Worm (Caenorhabditis elegans) whole organism, L4 larva: Measurements from ENCODE around the gene sedl-1.

Source experiments
- D1046.2 ChIP-seq: fragments of 200-800 bp; sonication (Bioruptor generic); IDR thresholded peaks from 2 replicates; pipeline ENCODE4 v1.3.6; 2022; ENCODE audit warnings: missing genetic modification characterization, missing compliant biosample characterization
- F26F4.8 ChIP-seq: fragments of 200-800 bp; sonication (Bioruptor generic); conservative IDR thresholded peaks from 2 replicates; pipeline ENCODE4 v1.3.6; 2022; ENCODE audit warnings: missing genetic modification characterization, missing compliant biosample characterization
- F37D6.2 ChIP-seq: sonication (generic microtip); optimal IDR thresholded peaks from 2 replicates; lab custom pipeline; 2016; ENCODE audit warnings: mild to moderate bottlenecking, missing genetic modification characterization, missing compliant biosample characterization
- F49E8.2 ChIP-seq: sonication (generic microtip); optimal IDR thresholded peaks from 2 replicates; lab custom pipeline; 2016; ENCODE audit warnings: missing compliant biosample characterization, mild to moderate bottlenecking, missing genetic modification characterization, borderline replicate concordance
- T20F7.1 ChIP-seq: fragments of 200-800 bp; sonication (Bioruptor generic); optimal IDR thresholded peaks from 2 replicates; lab custom pipeline; 2018; ENCODE audit warnings: mild to moderate bottlenecking, missing genetic modification characterization, missing compliant biosample characterization
- T26A8.4 ChIP-seq: fragments of 200-800 bp; sonication (Bioruptor generic); IDR thresholded peaks from 2 replicates; pipeline ENCODE4 v1.3.6; 2022; ENCODE audit warnings: missing genetic modification characterization, missing compliant biosample characterization
- Y75B8A.6 ChIP-seq: fragments of 200-800 bp; sonication (Bioruptor generic); IDR thresholded peaks from 2 replicates; pipeline ENCODE4 v1.3.6; 2022; ENCODE audit warnings: missing genetic modification reagents, missing genetic modification characterization, missing compliant biosample characterization
- ZK337.2 ChIP-seq: fragments of 200-800 bp; sonication (Bioruptor generic); IDR thresholded peaks from 2 replicates; pipeline ENCODE4 v1.3.6; 2022; ENCODE audit warnings: missing genetic modification reagents, missing genetic modification characterization, missing compliant biosample characterization
- ZK546.5 ChIP-seq, 2 experiments: sonication (generic microtip); optimal IDR thresholded peaks; 2 replicates each; lab custom pipeline; 2017; ENCODE audit warnings: missing biosample characterization in 2 of 2, missing genetic modification characterization in 2 of 2
- aha-1 ChIP-seq: fragments of 150-350 bp; peaks from one replicate; lab custom pipeline; 2014; ENCODE audit warnings: missing biosample characterization, missing genetic modification characterization
- arid-1 ChIP-seq: fragments of 200-800 bp; sonication (Bioruptor generic); conservative IDR thresholded peaks from 2 replicates; pipeline ENCODE4 v1.3.6; 2022; ENCODE audit warnings: missing genetic modification reagents, missing genetic modification characterization, missing compliant biosample characterization
- ceh-28 ChIP-seq: fragments of 150-350 bp; optimal IDR thresholded peaks from 2 replicates; lab custom pipeline; 2014; ENCODE audit warnings: missing biosample characterization, missing genetic modification reagents, missing genetic modification characterization
- ceh-32 ChIP-seq: sonication (generic microtip); optimal IDR thresholded peaks from 2 replicates; lab custom pipeline; 2016; ENCODE audit warnings: mild to moderate bottlenecking, missing genetic modification characterization, missing compliant biosample characterization; ENCODE audit not compliant: poor library complexity
- ceh-82 ChIP-seq: sonication (generic microtip); optimal IDR thresholded peaks from 2 replicates; lab custom pipeline; 2017; ENCODE audit warnings: missing biosample characterization, missing genetic modification characterization
- ces-1 ChIP-seq: fragments of 150-350 bp; sonication (generic microtip); optimal IDR thresholded peaks from 4 replicates; lab custom pipeline; 2014; ENCODE audit warnings: missing biosample characterization, missing genetic modification reagents, missing genetic modification characterization
- daf-19 ChIP-seq: fragments of 200-800 bp; sonication (Bioruptor generic); conservative IDR thresholded peaks from 2 replicates; pipeline ENCODE4 v1.3.6; 2022; ENCODE audit warnings: missing genetic modification characterization, missing compliant biosample characterization
- dmd-9 ChIP-seq: fragments of 200-800 bp; sonication (Bioruptor generic); IDR thresholded peaks from 2 replicates; pipeline ENCODE4 v1.3.6; 2022; ENCODE audit warnings: missing genetic modification reagents, missing genetic modification characterization, missing compliant biosample characterization
- duxl-1 ChIP-seq: sonication (generic microtip); optimal IDR thresholded peaks from 2 replicates; lab custom pipeline; 2016; ENCODE audit warnings: mild to moderate bottlenecking, missing genetic modification characterization, moderate library complexity, missing compliant biosample characterization; ENCODE audit not compliant: poor library complexity
- dve-1 ChIP-seq: sonication (generic microtip); optimal IDR thresholded peaks from 2 replicates; lab custom pipeline; 2017; ENCODE audit warnings: antibody characterized with exemption, mild to moderate bottlenecking, missing genetic modification characterization, missing compliant biosample characterization; ENCODE audit not compliant: insufficient read depth
- fos-1 ChIP-seq: fragments of 150-350 bp; optimal IDR thresholded peaks from 2 replicates; lab custom pipeline; 2014; ENCODE audit warnings: missing biosample characterization, missing genetic modification characterization
- gei-8 ChIP-seq: fragments of 200-800 bp; sonication (Bioruptor generic); optimal IDR thresholded peaks from 2 replicates; lab custom pipeline; 2018; ENCODE audit warnings: mild to moderate bottlenecking, missing genetic modification characterization, missing compliant biosample characterization
- hlh-30 ChIP-seq: sonication (generic microtip); optimal IDR thresholded peaks from 2 replicates; lab custom pipeline; 2017; ENCODE audit warnings: antibody characterized with exemption, mild to moderate bottlenecking, missing genetic modification characterization, missing compliant biosample characterization; ENCODE audit not compliant: insufficient read depth
- jun-1 ChIP-seq: fragments of 150-350 bp; optimal IDR thresholded peaks from 2 replicates; lab custom pipeline; 2014; ENCODE audit warnings: missing biosample characterization, missing genetic modification reagents, missing genetic modification characterization
- lim-7 ChIP-seq: fragments of 200-800 bp; sonication (Bioruptor generic); IDR thresholded peaks from 2 replicates; pipeline ENCODE4 v1.3.6; 2022; ENCODE audit warnings: missing genetic modification characterization, missing compliant biosample characterization
- lin-15B ChIP-seq: fragments of 150-350 bp; sonication (generic microtip); optimal IDR thresholded peaks from 3 replicates; lab custom pipeline; 2014; ENCODE audit warnings: missing biosample characterization, missing genetic modification characterization
- lin-39 ChIP-seq: fragments of 150-350 bp; optimal IDR thresholded peaks from 2 replicates; lab custom pipeline; 2014; ENCODE audit warnings: missing biosample characterization, missing genetic modification reagents, missing genetic modification characterization
- lsy-2 ChIP-seq, 2 experiments: fragments of 150-350 bp in 1 of 2; sonication (generic microtip) in 1 of 2; optimal IDR thresholded peaks; 2 replicates each; lab custom pipeline; 2014 to 2017; ENCODE audit warnings: missing biosample characterization in 2 of 2, missing genetic modification characterization in 2 of 2
- madf-5 ChIP-seq, 2 experiments: fragments of 200-800 bp; sonication (Bioruptor generic); IDR thresholded peaks; 2 replicates each; pipeline ENCODE4 v1.3.6; 2022; ENCODE audit warnings: missing compliant biosample characterization in 2 of 2, missing genetic modification characterization in 2 of 2
- mdt-29 ChIP-seq: fragments of 200-800 bp; sonication (Bioruptor generic); IDR thresholded peaks from 2 replicates; pipeline ENCODE4 v1.3.6; 2022; ENCODE audit warnings: missing genetic modification reagents, missing genetic modification characterization, missing compliant biosample characterization
- mep-1 ChIP-seq: fragments of 150-350 bp; sonication (generic microtip); optimal IDR thresholded peaks from 3 replicates; lab custom pipeline; 2014; ENCODE audit warnings: missing biosample characterization, missing genetic modification characterization
- mes-2 ChIP-seq: sonication (generic microtip); optimal IDR thresholded peaks from 2 replicates; lab custom pipeline; 2016; ENCODE audit warnings: missing genotype, mild to moderate bottlenecking, missing genetic modification characterization, missing compliant biosample characterization; ENCODE audit not compliant: poor library complexity, severe bottlenecking
- mxl-2 ChIP-seq: fragments of 200-800 bp; sonication (Bioruptor generic); conservative IDR thresholded peaks from 2 replicates; pipeline ENCODE4 v1.3.6; 2022; ENCODE audit warnings: missing genetic modification reagents, missing genetic modification characterization, missing compliant biosample characterization
- nhr-102 ChIP-seq: sonication (generic microtip); optimal IDR thresholded peaks from 2 replicates; lab custom pipeline; 2016; ENCODE audit warnings: mild to moderate bottlenecking, missing genetic modification characterization, moderate library complexity, missing compliant biosample characterization
- nhr-111 ChIP-seq: fragments of 200-800 bp; sonication (Bioruptor generic); optimal IDR thresholded peaks from 2 replicates; lab custom pipeline; 2018; ENCODE audit warnings: mild to moderate bottlenecking, missing genetic modification characterization, missing compliant biosample characterization
- nhr-237 ChIP-seq: sonication (generic microtip); optimal IDR thresholded peaks from 2 replicates; lab custom pipeline; 2017; ENCODE audit warnings: missing biosample characterization, missing genetic modification characterization
- nhr-28 ChIP-seq: fragments of 150-350 bp; optimal IDR thresholded peaks from 2 replicates; lab custom pipeline; 2014; ENCODE audit warnings: missing biosample characterization, missing genetic modification characterization
- nhr-42 ChIP-seq: fragments of 200-800 bp; sonication (Bioruptor generic); IDR thresholded peaks from 2 replicates; pipeline ENCODE4 v1.3.6; 2022; ENCODE audit warnings: missing genetic modification characterization, missing compliant biosample characterization
- nhr-48 ChIP-seq: sonication (generic microtip); optimal IDR thresholded peaks from 2 replicates; lab custom pipeline; 2016; ENCODE audit warnings: mild to moderate bottlenecking, missing genetic modification characterization, missing compliant biosample characterization
- nhr-6 ChIP-seq: fragments of 150-350 bp; optimal IDR thresholded peaks from 2 replicates; lab custom pipeline; 2014; ENCODE audit warnings: missing biosample characterization, missing genetic modification characterization
- nhr-77 ChIP-seq: fragments of 150-350 bp; optimal IDR thresholded peaks from 2 replicates; lab custom pipeline; 2014; ENCODE audit warnings: missing biosample characterization, missing genetic modification characterization
- pha-4 ChIP-seq, 2 experiments: fragments of 150-350 bp in 1 of 2; fragments of 200-800 bp in 1 of 2; sonication (Bioruptor generic) in 1 of 2; IDR thresholded peaks in 1 of 2; optimal IDR thresholded peaks in 1 of 2; 2 replicates each; pipeline versions ENCODE4 v1.3.6 to Lab custom; 2014 to 2022; ENCODE audit warnings: missing genetic modification characterization in 2 of 2, missing genetic modification reagents in 2 of 2, missing biosample characterization in 1 of 2, missing compliant biosample characterization in 1 of 2
- saeg-2 ChIP-seq: fragments of 200-800 bp; sonication (Bioruptor generic); IDR thresholded peaks from 2 replicates; pipeline ENCODE4 v1.3.6; 2022; ENCODE audit warnings: missing genetic modification reagents, missing genetic modification characterization, missing compliant biosample characterization
- sdz-12 ChIP-seq: fragments of 200-800 bp; sonication (Bioruptor generic); optimal IDR thresholded peaks from 2 replicates; lab custom pipeline; 2018; ENCODE audit warnings: mild to moderate bottlenecking, missing genetic modification characterization, missing compliant biosample characterization
- set-16 ChIP-seq: fragments of 200-800 bp; sonication (Bioruptor generic); IDR thresholded peaks from 2 replicates; pipeline ENCODE4 v1.3.6; 2022; ENCODE audit warnings: missing genetic modification reagents, missing genetic modification characterization, missing compliant biosample characterization
- spr-3 ChIP-seq: fragments of 200-800 bp; sonication (Bioruptor generic); optimal IDR thresholded peaks from 2 replicates; lab custom pipeline; 2018; ENCODE audit warnings: mild to moderate bottlenecking, missing genetic modification characterization, missing compliant biosample characterization
- tra-1 ChIP-seq: fragments of 200-800 bp; sonication (Bioruptor generic); IDR thresholded peaks from 2 replicates; pipeline ENCODE4 v1.3.6; 2022; ENCODE audit warnings: missing genetic modification reagents, missing genetic modification characterization, missing compliant biosample characterization
- zfp-2 ChIP-seq: sonication (generic microtip); optimal IDR thresholded peaks from 2 replicates; lab custom pipeline; 2016; ENCODE audit warnings: mild to moderate bottlenecking, missing genetic modification characterization, missing compliant biosample characterization
- zip-2 ChIP-seq: fragments of 150-350 bp; optimal IDR thresholded peaks from 2 replicates; lab custom pipeline; 2014; ENCODE audit warnings: missing biosample characterization, missing genetic modification characterization
- ztf-11 ChIP-seq: fragments of 150-350 bp; optimal IDR thresholded peaks from 2 replicates; lab custom pipeline; 2014; ENCODE audit warnings: missing biosample characterization, missing genetic modification characterization

The sedl-1 gene

ce11 chrX:1456350-1457080 lies 16.5 kb upstream of the sedl-1 start (continued):
- TF ChIP-seq madf-5 (GFP tag; IDR thresholded peaks at IDR 0.05; lab: Robert Waterston, UW) (no peak), set-16 (GFP tag; lab: Robert Waterston, UW) (no peak), tra-1 (GFP tag; lab: Robert Waterston, UW) (no peak), ces-1 (GFP tag; lab: Kevin White, UChicago) (no peak), mxl-2 (0 out of 2 replicates have a peak, but pooled peaks have one; percentile 21), duxl-1 (tag; lab: Kevin White, UChicago) (no peak), lin-39 (tag; lab: Kevin White, UChicago) (no peak), dmd-9 (GFP tag; lab: Robert Waterston, UW) (no peak), gei-8 (GFP tag; lab: Kevin White, UChicago) (no peak), fos-1 (no peak), nhr-6 (tag; lab: Kevin White, UChicago) (peak; percentile 26), nhr-42 (GFP tag; lab: Robert Waterston, UW) (no peak), ztf-11 (no peak), lim-7 (GFP tag; lab: Robert Waterston, UW) (no peak), ceh-32 (tag; lab: Kevin White, UChicago) (no peak), arid-1 (GFP tag; lab: Robert Waterston, UW) (no peak), zip-2 (tag; lab: Kevin White, UChicago) (no peak), ceh-28 (tag; lab: Kevin White, UChicago) (no peak), mes-2 (tag; lab: Kevin White, UChicago) (peak; percentile 62), T20F7.1 (GFP tag; lab: Kevin White, UChicago) (peak; percentile 0), Y75B8A.6 (GFP tag; lab: Robert Waterston, UW) (no peak), F37D6.2 (tag; lab: Kevin White, UChicago) (no peak), nhr-102 (tag; lab: Kevin White, UChicago) (no peak), lin-15B (tag; lab: Kevin White, UChicago) (no peak), daf-19 (GFP tag; lab: Robert Waterston, UW) (no peak), zfp-2 (tag; lab: Kevin White, UChicago) (no peak), aha-1 (tag; lab: Kevin White, UChicago) (peak; percentile 92), D1046.2 (GFP tag; lab: Robert Waterston, UW) (no peak), nhr-28 (tag; lab: Kevin White, UChicago) (peak; percentile 65), F49E8.2 (tag; lab: Kevin White, UChicago) (no peak), nhr-48 (peak; percentile 44), nhr-111 (GFP tag; lab: Kevin White, UChicago) (no peak), ZK546.5 (tag; optimal IDR thresholded peaks at IDR 0.05; lab: Kevin White, UChicago) (no peak), saeg-2 (GFP tag; lab: Robert Waterston, UW) (no peak), jun-1 (no peak), mdt-29 (no peak), spr-3 (GFP tag; lab: Kevin White, UChicago) (no peak), F26F4.8 (no peak), hlh-30 (peak; percentile 74)

DNA sequence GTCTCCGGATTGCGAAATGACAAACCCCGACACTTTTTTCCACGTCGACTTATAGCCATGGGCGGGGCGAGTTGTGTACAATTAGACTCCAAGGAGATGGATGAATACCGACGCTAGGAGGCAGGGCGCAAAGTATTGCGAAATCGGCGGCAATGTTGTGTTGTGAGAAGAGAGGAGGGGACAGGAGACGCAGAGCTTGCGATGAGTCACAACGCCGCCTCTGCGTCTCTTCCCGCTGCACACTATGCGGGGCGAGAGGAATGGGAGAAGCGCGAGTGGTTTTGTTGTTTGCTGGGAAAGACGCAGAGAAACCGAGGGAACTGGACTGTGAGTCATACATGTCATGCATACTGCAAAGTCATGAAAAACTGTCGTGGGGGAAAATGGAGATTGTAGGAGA lies 14.3 kb upstream of the sedl-1 start:
- TF ChIP-seq dve-1 (peak; percentile 97), lsy-2 (tag; optimal IDR thresholded peaks at IDR 0.05; lab: Kevin White, UChicago) (peak; percentile 63 to 82), T26A8.4 (GFP tag; lab: Robert Waterston, UW) (peak; percentile 88), nhr-77 (tag; lab: Kevin White, UChicago) (peak; percentile 91), mxl-2 (peak; percentile 78; the same call in 1 of the 2 replicates), nhr-48 (peak; percentile 90), duxl-1 (tag; lab: Kevin White, UChicago) (peak; percentile 64), ZK337.2 (GFP tag; lab: Robert Waterston, UW) (no peak), tra-1 (GFP tag; lab: Robert Waterston, UW) (peak; percentile 84), ceh-82 (tag; lab: Kevin White, UChicago) (no peak), mep-1 (peak; percentile 97), nhr-237 (tag; lab: Kevin White, UChicago) (no peak), pha-4 (GFP tag; IDR thresholded peaks at IDR 0.05; lab: Robert Waterston, UW) (peak; percentile 93), pha-4 (tag; optimal IDR thresholded peaks at IDR 0.05; lab: Kevin White, UChicago) (peak; percentile 82), ces-1 (GFP tag; lab: Kevin White, UChicago) (no peak), sdz-12 (GFP tag; lab: Kevin White, UChicago) (no peak), set-16 (GFP tag; lab: Robert Waterston, UW) (peak; percentile 94)
